Worm (Caenorhabditis elegans): ENCODE results near the gene C17B7.12.

The C17B7.12 gene

DNA sequence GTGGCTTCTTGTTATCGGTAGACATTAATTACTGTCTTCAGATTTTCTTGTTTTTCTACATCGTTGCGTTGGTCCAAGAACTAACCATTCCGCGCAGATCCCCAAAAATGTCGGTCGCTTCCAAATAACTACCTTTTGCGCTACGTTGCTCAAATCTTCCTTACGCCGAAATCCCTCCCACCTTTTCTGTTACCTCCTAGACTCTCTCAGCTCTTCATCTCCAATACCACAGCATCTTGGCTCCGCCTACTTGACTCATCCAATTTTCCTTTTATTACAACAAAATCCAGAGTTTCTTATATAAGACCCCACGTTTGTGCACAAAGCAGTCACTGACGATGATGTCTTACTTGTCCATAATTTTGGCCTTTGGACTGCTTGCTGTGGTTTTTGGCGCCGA is at the start of gene C17B7.12:
Gene C17B7.12 (plus strand): TSS at position 301 of the 400 bp plus-strand sequence.
- TF ChIP-seq scrt-1 (GFP tag; IDR thresholded peaks at IDR 0.05) (no peak), F13C5.2 (tag; optimal IDR thresholded peaks at IDR 0.05) (no peak), hnd-1 (tag; optimal IDR thresholded peaks at IDR 0.05) (no peak), hmg-4 (GFP tag; optimal IDR thresholded peaks at IDR 0.05) (no peak), ets-7 (tag; optimal IDR thresholded peaks at IDR 0.05) (no peak), ceh-13 (GFP tag; optimal IDR thresholded peaks at IDR 0.05) (no peak), aly-1 (tag; optimal IDR thresholded peaks at IDR 0.05) (no peak), tbx-37 (GFP tag; conservative IDR thresholded peaks at IDR 0.05) (no peak), B0310.2 (tag; optimal IDR thresholded peaks at IDR 0.05) (no peak), tbx-11 (GFP tag; IDR thresholded peaks at IDR 0.05) (no peak), hmbx-1 (tag; optimal IDR thresholded peaks at IDR 0.05) (no peak)

DNA sequence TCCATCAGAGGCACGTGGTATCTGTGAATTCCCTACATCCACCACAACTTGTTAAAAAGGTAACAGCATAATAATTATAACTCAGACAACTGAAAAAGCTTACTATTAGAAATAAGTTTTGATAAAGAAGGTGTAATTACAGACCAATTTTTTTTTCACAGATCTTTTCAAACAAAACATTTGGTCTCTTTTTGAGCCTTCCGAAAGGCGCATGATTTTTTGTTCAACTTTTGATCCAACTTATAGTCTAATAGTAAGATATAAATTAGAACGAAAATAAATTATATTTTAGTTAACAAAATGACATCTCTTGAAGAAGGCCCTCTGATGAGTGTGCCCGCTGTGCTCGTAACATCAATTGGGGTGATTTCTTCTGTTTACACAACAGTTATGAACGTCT is 44.9 kb upstream of the C17B7.12 start, which contains the start of gene srbc-3:
Gene srbc-3 (plus strand): TSS at position 301 of the 400 bp plus-strand sequence.
- TF ChIP-seq flt-1 (GFP tag; IDR thresholded peaks at IDR 0.05): no peak
- TF ChIP-seq tbx-37 (GFP tag; conservative IDR thresholded peaks at IDR 0.05): no peak
- no peak for TF ChIP-seq hnd-1 (tag; optimal IDR thresholded peaks at IDR 0.05)
- TF ChIP-seq B0310.2 (tag; optimal IDR thresholded peaks at IDR 0.05): no peak
- TF ChIP-seq ets-7 (tag; optimal IDR thresholded peaks at IDR 0.05): no peak
- no peak for TF ChIP-seq pes-1 (GFP tag; IDR thresholded peaks at IDR 0.05)

- TF ChIP-seq hmg-4 (GFP tag; optimal IDR thresholded peaks at IDR 0.05) (no peak), ceh-13 (GFP tag; optimal IDR thresholded peaks at IDR 0.05) (no peak), sea-1 (GFP tag; conservative IDR thresholded peaks at IDR 0.05) (no peak), F13C5.2 (tag; optimal IDR thresholded peaks at IDR 0.05) (no peak), tbx-37 (GFP tag; conservative IDR thresholded peaks at IDR 0.05) (no peak), aly-1 (tag; optimal IDR thresholded peaks at IDR 0.05) (no peak), scrt-1 (GFP tag; IDR thresholded peaks at IDR 0.05) (no peak), pes-1 (GFP tag; IDR thresholded peaks at IDR 0.05) (no peak), B0310.2 (tag; optimal IDR thresholded peaks at IDR 0.05) (no peak), ama-1 (optimal IDR thresholded peaks at IDR 0.05) (no peak), hmbx-1 (tag; optimal IDR thresholded peaks at IDR 0.05) (no peak), hnd-1 (tag; optimal IDR thresholded peaks at IDR 0.05) (no peak), tbx-11 (GFP tag; IDR thresholded peaks at IDR 0.05) (no peak), ets-7 (tag; optimal IDR thresholded peaks at IDR 0.05) (no peak), ceh-36 (tag; optimal IDR thresholded peaks at IDR 0.05) (no peak), flt-1 (GFP tag; IDR thresholded peaks at IDR 0.05) (no peak), tra-4 (tag; optimal IDR thresholded peaks at IDR 0.05) (no peak)
Measured at ce11 chrV:3312067-3312666, 40.9 kb upstream of the C17B7.12 start, which contains the start of gene arrd-18. TSS of gene arrd-18 (minus strand) at chrV:3312117.

- no peak for TF ChIP-seq hmg-4 (GFP tag; optimal IDR thresholded peaks at IDR 0.05)
- no peak for TF ChIP-seq hnd-1 (tag; optimal IDR thresholded peaks at IDR 0.05)
- no peak for TF ChIP-seq ceh-36 (tag; optimal IDR thresholded peaks at IDR 0.05)
- no peak for TF ChIP-seq scrt-1 (GFP tag; IDR thresholded peaks at IDR 0.05)
- no peak for TF ChIP-seq hmbx-1 (tag; optimal IDR thresholded peaks at IDR 0.05)
- no peak for TF ChIP-seq B0310.2 (tag; optimal IDR thresholded peaks at IDR 0.05)
- TF ChIP-seq ama-1 (optimal IDR thresholded peaks at IDR 0.05): no peak
- no peak for TF ChIP-seq F13C5.2 (tag; optimal IDR thresholded peaks at IDR 0.05)
- no peak for TF ChIP-seq flt-1 (GFP tag; IDR thresholded peaks at IDR 0.05)
- TF ChIP-seq tra-4 (tag; optimal IDR thresholded peaks at IDR 0.05): no peak
- TF ChIP-seq tbx-11 (GFP tag; IDR thresholded peaks at IDR 0.05): no peak
- TF ChIP-seq sea-1 (GFP tag; conservative IDR thresholded peaks at IDR 0.05): no peak
Measured at ce11 chrV:3315308-3315707, 37.7 kb upstream of the C17B7.12 start, which contains the start of gene arrd-19. TSS of gene arrd-19 (minus strand) at chrV:3315516.

ce11 chrV:3316108-3316507 is 36.9 kb upstream of the C17B7.12 start, which contains the start of gene F35F10.1:
TSS of gene F35F10.1 (plus strand) at chrV:3316307.
- no peak for TF ChIP-seq hnd-1 (tag; optimal IDR thresholded peaks at IDR 0.05)

- TF ChIP-seq ama-1 (optimal IDR thresholded peaks at IDR 0.05) (no peak), hmg-4 (GFP tag; optimal IDR thresholded peaks at IDR 0.05) (no peak), pes-1 (GFP tag; IDR thresholded peaks at IDR 0.05) (no peak), hmbx-1 (tag; optimal IDR thresholded peaks at IDR 0.05) (no peak), ets-7 (tag; optimal IDR thresholded peaks at IDR 0.05) (no peak), tra-4 (tag; optimal IDR thresholded peaks at IDR 0.05) (no peak), sea-1 (GFP tag; conservative IDR thresholded peaks at IDR 0.05) (no peak), F13C5.2 (tag; optimal IDR thresholded peaks at IDR 0.05) (no peak), tbx-11 (GFP tag; IDR thresholded peaks at IDR 0.05) (no peak), hnd-1 (tag; optimal IDR thresholded peaks at IDR 0.05) (no peak)
Measured at ce11 chrV:3318975-3319374, 34.0 kb upstream of the C17B7.12 start, which contains the start of gene F35F10.13. TSS of gene F35F10.13 (minus strand) at chrV:3319075.

- TF ChIP-seq flt-1 (GFP tag; IDR thresholded peaks at IDR 0.05) (no peak), aly-1 (tag; optimal IDR thresholded peaks at IDR 0.05) (no peak), ceh-36 (tag; optimal IDR thresholded peaks at IDR 0.05) (no peak), scrt-1 (GFP tag; IDR thresholded peaks at IDR 0.05) (no peak), ama-1 (optimal IDR thresholded peaks at IDR 0.05) (no peak), pes-1 (GFP tag; IDR thresholded peaks at IDR 0.05) (no peak)
Measured at ce11 chrV:3320005-3320404, 33.0 kb upstream of the C17B7.12 start, which contains the start of gene F35F10.14. TSS of gene F35F10.14 (minus strand) at chrV:3320105.

- TF ChIP-seq hmbx-1 (tag; optimal IDR thresholded peaks at IDR 0.05): no peak
Measured at ce11 chrV:3320432-3320831, 32.6 kb upstream of the C17B7.12 start, which contains the start of gene C17B7.14. TSS of gene C17B7.14 (minus strand) at chrV:3320532.

Data from whole organism, early embryonic.